Worm (Caenorhabditis elegans) whole organism, L3 larva: Measurements from ENCODE around the gene srlf-3.
A peak's percentile ranks its signal among the peaks of the same experiment; 100 is the strongest.

ENCODE experiments used
- R02D3.7 ChIP-seq: fragments of 150-350 bp; optimal IDR thresholded peaks from 2 replicates; lab custom pipeline; 2014; ENCODE audit warnings: missing biosample characterization, missing genetic modification characterization
- ZK546.5 ChIP-seq: sonication (generic microtip); optimal IDR thresholded peaks from 2 replicates; lab custom pipeline; 2017; ENCODE audit warnings: missing biosample characterization, missing genetic modification characterization
- aly-2 ChIP-seq: fragments of 150-350 bp; optimal IDR thresholded peaks from 2 replicates; lab custom pipeline; 2014; ENCODE audit warnings: missing biosample characterization, missing genetic modification characterization
- ama-1 ChIP-seq: fragments of 150-350 bp; optimal IDR thresholded peaks from 2 replicates; lab custom pipeline; 2018
- ceh-16 ChIP-seq: sonication (generic microtip); optimal IDR thresholded peaks from 2 replicates; lab custom pipeline; 2017; ENCODE audit warnings: missing biosample characterization, missing genetic modification characterization
- ceh-28 ChIP-seq: fragments of 150-350 bp; optimal IDR thresholded peaks from 2 replicates; lab custom pipeline; 2014; ENCODE audit warnings: missing biosample characterization, missing genetic modification reagents, missing genetic modification characterization
- ceh-82 ChIP-seq: fragments of 150-350 bp; optimal IDR thresholded peaks from 2 replicates; lab custom pipeline; 2014; ENCODE audit warnings: missing biosample characterization, missing genetic modification characterization
- ceh-9 ChIP-seq: sonication (generic microtip); optimal IDR thresholded peaks from 2 replicates; lab custom pipeline; 2018; ENCODE audit warnings: missing biosample characterization, missing genetic modification characterization
- daf-12 ChIP-seq: fragments of 150-350 bp; optimal IDR thresholded peaks from 2 replicates; lab custom pipeline; 2014; ENCODE audit warnings: missing biosample characterization, missing genetic modification reagents, missing genetic modification characterization
- egl-27 ChIP-seq: sonication (generic microtip); optimal IDR thresholded peaks from 4 replicates; lab custom pipeline; 2017; ENCODE audit warnings: missing biosample characterization, missing genetic modification reagents, missing genetic modification characterization
- egl-5 ChIP-seq: fragments of 150-350 bp; optimal IDR thresholded peaks from 2 replicates; lab custom pipeline; 2017; ENCODE audit warnings: missing biosample characterization, missing genetic modification reagents, missing genetic modification characterization, inconsistent platforms
- elt-2 ChIP-seq: sonication (generic microtip); optimal IDR thresholded peaks from 2 replicates; lab custom pipeline; 2016; ENCODE audit warnings: missing genetic modification reagents, mild to moderate bottlenecking, missing genetic modification characterization, missing compliant biosample characterization
- elt-3 ChIP-seq, 3 experiments: fragments of 150-350 bp in 1 of 3; sonication (generic microtip) in 2 of 3; optimal IDR thresholded peaks; 2 replicates in 2 of 3; 4 replicates in 1 of 3; lab custom pipeline; 2014 to 2017; ENCODE audit warnings: missing biosample characterization in 3 of 3, missing genetic modification characterization in 3 of 3
- eor-1 ChIP-seq, 2 experiments: fragments of 150-350 bp; optimal IDR thresholded peaks; 2 replicates each; lab custom pipeline; 2014 to 2018; ENCODE audit warnings: missing biosample characterization in 2 of 2, missing genetic modification characterization in 2 of 2
- fkh-10 ChIP-seq: sonication (generic microtip); optimal IDR thresholded peaks from 2 replicates; lab custom pipeline; 2017; ENCODE audit warnings: missing biosample characterization, missing genetic modification reagents, missing genetic modification characterization
- fos-1 ChIP-seq: fragments of 150-350 bp; optimal IDR thresholded peaks from 2 replicates; lab custom pipeline; 2014; ENCODE audit warnings: missing biosample characterization, missing genetic modification characterization
- hmg-11 ChIP-seq: sonication (generic microtip); optimal IDR thresholded peaks from 2 replicates; lab custom pipeline; 2016; ENCODE audit warnings: missing genetic modification characterization, missing compliant biosample characterization
- jun-1 ChIP-seq: fragments of 150-350 bp; optimal IDR thresholded peaks from 2 replicates; lab custom pipeline; 2014; ENCODE audit warnings: missing biosample characterization, missing genetic modification reagents, missing genetic modification characterization
- lin-15B ChIP-seq: fragments of 150-350 bp; optimal IDR thresholded peaks from 2 replicates; lab custom pipeline; 2014; ENCODE audit warnings: missing biosample characterization, missing genetic modification characterization
- lin-39 ChIP-seq: fragments of 150-350 bp; optimal IDR thresholded peaks from 2 replicates; lab custom pipeline; 2018; ENCODE audit warnings: missing biosample characterization, missing genetic modification reagents, missing genetic modification characterization
- lsy-12 ChIP-seq: sonication (generic microtip); optimal IDR thresholded peaks from 2 replicates; lab custom pipeline; 2016; ENCODE audit warnings: mild to moderate bottlenecking, missing genetic modification characterization, missing compliant biosample characterization
- mdl-1 ChIP-seq: fragments of 150-350 bp; optimal IDR thresholded peaks from 2 replicates; lab custom pipeline; 2014; ENCODE audit warnings: missing biosample characterization, missing genetic modification characterization
- mml-1 ChIP-seq: fragments of 150-350 bp; sonication (generic microtip); optimal IDR thresholded peaks from 3 replicates; lab custom pipeline; 2014; ENCODE audit warnings: missing biosample characterization, missing genetic modification characterization
- nfya-1 ChIP-seq: sonication (generic microtip); optimal IDR thresholded peaks from 2 replicates; lab custom pipeline; 2017; ENCODE audit warnings: missing genetic modification characterization, mild to moderate bottlenecking, missing compliant biosample characterization, antibody characterized with exemption, moderate library complexity; ENCODE audit not compliant: insufficient read depth
- nhr-11 ChIP-seq: fragments of 150-350 bp; optimal IDR thresholded peaks from 2 replicates; lab custom pipeline; 2014; ENCODE audit warnings: missing biosample characterization, missing genetic modification characterization
- nhr-12 ChIP-seq: fragments of 150-350 bp; optimal IDR thresholded peaks from 2 replicates; lab custom pipeline; 2014; ENCODE audit warnings: missing biosample characterization, missing genetic modification characterization
- nhr-23 ChIP-seq: fragments of 150-350 bp; optimal IDR thresholded peaks from 2 replicates; lab custom pipeline; 2014; ENCODE audit warnings: missing biosample characterization, missing genetic modification reagents, missing genetic modification characterization
- nhr-237 ChIP-seq: fragments of 150-350 bp; optimal IDR thresholded peaks from 2 replicates; lab custom pipeline; 2014; ENCODE audit warnings: missing biosample characterization, missing genetic modification characterization
- nhr-25 ChIP-seq: sonication (generic microtip); optimal IDR thresholded peaks from 2 replicates; lab custom pipeline; 2017; ENCODE audit warnings: missing biosample characterization, missing genetic modification characterization
- nhr-28 ChIP-seq: fragments of 150-350 bp; optimal IDR thresholded peaks from 2 replicates; lab custom pipeline; 2014; ENCODE audit warnings: missing biosample characterization, missing genetic modification characterization
- nhr-43 ChIP-seq: sonication (generic microtip); optimal IDR thresholded peaks from 2 replicates; lab custom pipeline; 2016; ENCODE audit warnings: mild to moderate bottlenecking, missing genetic modification characterization, missing compliant biosample characterization; ENCODE audit not compliant: poor library complexity, severe bottlenecking
- nhr-67 ChIP-seq: fragments of 150-350 bp; optimal IDR thresholded peaks from 2 replicates; lab custom pipeline; 2014; ENCODE audit warnings: missing biosample characterization, missing genetic modification characterization
- nhr-76 ChIP-seq: fragments of 150-350 bp; sonication (generic microtip); optimal IDR thresholded peaks from 5 replicates; lab custom pipeline; 2014; ENCODE audit warnings: missing biosample characterization, missing genetic modification characterization
- nhr-77 ChIP-seq: fragments of 150-350 bp; optimal IDR thresholded peaks from 2 replicates; lab custom pipeline; 2014; ENCODE audit warnings: missing biosample characterization, missing genetic modification characterization
- pha-4 ChIP-seq: fragments of 150-350 bp; optimal IDR thresholded peaks from 2 replicates; lab custom pipeline; 2014; ENCODE audit warnings: missing biosample characterization, missing genetic modification reagents, missing genetic modification characterization
- pqm-1 ChIP-seq: fragments of 150-350 bp; optimal IDR thresholded peaks from 2 replicates; lab custom pipeline; 2017; ENCODE audit warnings: missing biosample characterization, missing genetic modification characterization, inconsistent platforms
- skn-1 ChIP-seq: fragments of 150-350 bp; optimal IDR thresholded peaks from 2 replicates; lab custom pipeline; 2014; ENCODE audit warnings: missing biosample characterization, missing genetic modification characterization
- snpc-4 ChIP-seq: fragments of 150-350 bp; optimal IDR thresholded peaks from 2 replicates; lab custom pipeline; 2014; ENCODE audit warnings: missing biosample characterization, missing genetic modification characterization
- tbx-2 ChIP-seq: sonication (generic microtip); optimal IDR thresholded peaks from 2 replicates; lab custom pipeline; 2016; ENCODE audit warnings: mild to moderate bottlenecking, missing genetic modification characterization, missing compliant biosample characterization
- unc-62 ChIP-seq: fragments of 150-350 bp; sonication (generic microtip); optimal IDR thresholded peaks from 4 replicates; lab custom pipeline; 2014; ENCODE audit warnings: missing biosample characterization, missing genetic modification reagents, missing genetic modification characterization
- zag-1 ChIP-seq: fragments of 150-350 bp; optimal IDR thresholded peaks from 2 replicates; lab custom pipeline; 2014; ENCODE audit warnings: missing biosample characterization, missing genetic modification characterization
- ztf-11 ChIP-seq: fragments of 150-350 bp; optimal IDR thresholded peaks from 2 replicates; lab custom pipeline; 2014; ENCODE audit warnings: missing biosample characterization, missing genetic modification characterization
- ztf-4 ChIP-seq: fragments of 150-350 bp; optimal IDR thresholded peaks from 2 replicates; lab custom pipeline; 2014; ENCODE audit warnings: missing biosample characterization, missing genetic modification characterization

srlf-3 gene

ce11 chrIV:8523981-8524380 is 36.7 kb downstream of the srlf-3 start:
- no peak for TF ChIP-seq nhr-43
- no peak for TF ChIP-seq mml-1 (tag; lab: Kevin White, UChicago)
- no peak for TF ChIP-seq lin-39 (tag; lab: Kevin White, UChicago)
- TF ChIP-seq ZK546.5: no peak
- TF ChIP-seq unc-62 (GFP tag; lab: Kevin White, UChicago): no peak
- no peak for TF ChIP-seq nhr-237 (tag; lab: Kevin White, UChicago)
- TF ChIP-seq nhr-25 (tag; lab: Kevin White, UChicago): no peak
- no peak for TF ChIP-seq nhr-23 (tag; lab: Kevin White, UChicago)
- no peak for TF ChIP-seq zag-1 (tag; lab: Kevin White, UChicago)
- no peak for TF ChIP-seq nhr-12
- no peak for TF ChIP-seq nfya-1

- TF ChIP-seq lin-15B (tag; lab: Kevin White, UChicago) (no peak), ztf-11 (tag; lab: Kevin White, UChicago) (no peak), nhr-43 (peak; percentile 95), ceh-16 (no peak), pqm-1 (peak; percentile 0), nhr-12 (no peak), ceh-82 (tag; lab: Kevin White, UChicago) (no peak), aly-2 (tag; lab: Kevin White, UChicago) (no peak), nhr-77 (tag; lab: Kevin White, UChicago) (no peak), ama-1 (lab: Kevin White, UChicago) (no peak), elt-3 (tag; optimal IDR thresholded peaks at IDR 0.05; lab: Kevin White, UChicago) (no peak), elt-2 (tag; lab: Kevin White, UChicago) (peak; percentile 31), snpc-4 (tag; lab: Kevin White, UChicago) (no peak), tbx-2 (tag; lab: Kevin White, UChicago) (peak; percentile 45), eor-1 (tag; optimal IDR thresholded peaks at IDR 0.05; lab: Kevin White, UChicago) (no peak), ztf-4 (tag; lab: Kevin White, UChicago) (no peak), nhr-25 (tag; lab: Kevin White, UChicago) (peak; percentile 47), ceh-28 (peak; percentile 43), nhr-28 (no peak), egl-5 (tag; lab: Kevin White, UChicago) (no peak), lin-39 (tag; lab: Kevin White, UChicago) (no peak), nhr-23 (tag; lab: Kevin White, UChicago) (peak; percentile 87), mml-1 (tag; lab: Kevin White, UChicago) (peak; percentile 18), nhr-67 (tag; lab: Kevin White, UChicago) (no peak), nfya-1 (peak; percentile 56), egl-27 (tag; lab: Kevin White, UChicago) (peak; percentile 3), mdl-1 (tag; lab: Kevin White, UChicago) (no peak), unc-62 (GFP tag; lab: Kevin White, UChicago) (peak; percentile 36), jun-1 (no peak), nhr-11 (tag; lab: Kevin White, UChicago) (peak; percentile 81), R02D3.7 (peak; percentile 41)
Measured at ce11 chrIV:8526050-8526449, 38.8 kb downstream of the srlf-3 start.

- TF ChIP-seq nhr-25 (tag; lab: Kevin White, UChicago): no peak
- no peak for TF ChIP-seq eor-1 (tag; optimal IDR thresholded peaks at IDR 0.05; lab: Kevin White, UChicago)
- TF ChIP-seq pha-4 (tag; lab: Kevin White, UChicago): peak; percentile 17
Measured at ce11 chrIV:8526579-8526978, 39.3 kb downstream of the srlf-3 start.

- peak; percentile 79 for TF ChIP-seq unc-62 (GFP tag; lab: Kevin White, UChicago)
- TF ChIP-seq lsy-12 (tag; lab: Kevin White, UChicago): peak; percentile 78
- TF ChIP-seq egl-5 (tag; lab: Kevin White, UChicago): peak; percentile 53
- TF ChIP-seq fkh-10 (GFP tag; lab: Kevin White, UChicago): no peak
- TF ChIP-seq R02D3.7: peak; percentile 48
- TF ChIP-seq nfya-1: peak; percentile 70
- TF ChIP-seq pqm-1: peak; percentile 97
- TF ChIP-seq elt-2 (tag; lab: Kevin White, UChicago): peak; percentile 100
- TF ChIP-seq hmg-11 (tag; lab: Kevin White, UChicago): no peak
- peak; percentile 92 for TF ChIP-seq nhr-43
- TF ChIP-seq elt-3 (tag; optimal IDR thresholded peaks at IDR 0.05; lab: Kevin White, UChicago): peak; percentile 25 to 95 (median 30)
- peak; percentile 59 for TF ChIP-seq fos-1 (tag; lab: Kevin White, UChicago)
- peak; percentile 19 for TF ChIP-seq ztf-4 (tag; lab: Kevin White, UChicago)
- peak; percentile 8 for TF ChIP-seq daf-12
- peak; percentile 64 for TF ChIP-seq ceh-28
- TF ChIP-seq nhr-67 (tag; lab: Kevin White, UChicago): no peak
- TF ChIP-seq nhr-23 (tag; lab: Kevin White, UChicago): peak; percentile 83
- TF ChIP-seq ceh-82 (tag; lab: Kevin White, UChicago): no peak
- TF ChIP-seq nhr-28: peak; percentile 33
- TF ChIP-seq ama-1 (lab: Kevin White, UChicago): peak; percentile 74
- no peak for TF ChIP-seq ceh-9
- TF ChIP-seq nhr-77 (tag; lab: Kevin White, UChicago): peak; percentile 57
- TF ChIP-seq nhr-12: no peak
- TF ChIP-seq nhr-25 (tag; lab: Kevin White, UChicago): peak; percentile 87
- TF ChIP-seq tbx-2 (tag; lab: Kevin White, UChicago): peak; percentile 78
- no peak for TF ChIP-seq nhr-237 (tag; lab: Kevin White, UChicago)
- peak; percentile 23 for TF ChIP-seq nhr-76 (tag; lab: Kevin White, UChicago)
- peak; percentile 68 for TF ChIP-seq pha-4 (tag; lab: Kevin White, UChicago)
- no peak for TF ChIP-seq skn-1 (tag; lab: Kevin White, UChicago)
- no peak for TF ChIP-seq eor-1 (tag; optimal IDR thresholded peaks at IDR 0.05; lab: Kevin White, UChicago)
- peak; percentile 95 for TF ChIP-seq jun-1
- peak; percentile 86 for TF ChIP-seq mdl-1 (tag; lab: Kevin White, UChicago)
- no peak for TF ChIP-seq lin-39 (tag; lab: Kevin White, UChicago)
- no peak for TF ChIP-seq lin-15B (tag; lab: Kevin White, UChicago)
Measured at ce11 chrIV:8527598-8528012, 40.3 kb downstream of the srlf-3 start.
